Worm (Caenorhabditis elegans): Measurements from ENCODE around the gene R144.6.

The R144.6 gene

DNA sequence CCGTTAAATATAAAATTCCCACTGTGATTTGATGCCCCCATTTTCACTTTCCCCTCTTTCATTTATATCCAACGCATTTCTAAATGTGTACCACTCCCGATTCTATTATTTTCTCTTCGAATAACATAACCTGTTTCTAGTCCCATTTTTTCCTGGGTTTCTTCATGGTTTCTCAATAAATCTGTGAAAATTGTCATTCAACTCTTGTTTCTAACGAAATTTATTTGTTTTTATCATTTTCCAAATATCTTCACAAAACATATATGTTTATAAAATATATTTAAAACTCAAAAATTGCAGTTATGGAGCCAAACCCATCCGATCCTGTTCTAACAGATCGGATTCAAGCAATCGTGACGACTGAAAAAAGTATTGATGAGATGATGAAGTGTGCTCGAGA, 16.4 kb upstream of the R144.6 start, which contains the start of gene mdt-11:
mdt-11 (plus strand) TSS at position 301 of the 400 bp plus-strand sequence.
- TF ChIP-seq ZK546.5 (tag; optimal IDR thresholded peaks at IDR 0.05) (no peak), crh-2 (tag; optimal IDR thresholded peaks at IDR 0.05) (no peak)

DNA sequence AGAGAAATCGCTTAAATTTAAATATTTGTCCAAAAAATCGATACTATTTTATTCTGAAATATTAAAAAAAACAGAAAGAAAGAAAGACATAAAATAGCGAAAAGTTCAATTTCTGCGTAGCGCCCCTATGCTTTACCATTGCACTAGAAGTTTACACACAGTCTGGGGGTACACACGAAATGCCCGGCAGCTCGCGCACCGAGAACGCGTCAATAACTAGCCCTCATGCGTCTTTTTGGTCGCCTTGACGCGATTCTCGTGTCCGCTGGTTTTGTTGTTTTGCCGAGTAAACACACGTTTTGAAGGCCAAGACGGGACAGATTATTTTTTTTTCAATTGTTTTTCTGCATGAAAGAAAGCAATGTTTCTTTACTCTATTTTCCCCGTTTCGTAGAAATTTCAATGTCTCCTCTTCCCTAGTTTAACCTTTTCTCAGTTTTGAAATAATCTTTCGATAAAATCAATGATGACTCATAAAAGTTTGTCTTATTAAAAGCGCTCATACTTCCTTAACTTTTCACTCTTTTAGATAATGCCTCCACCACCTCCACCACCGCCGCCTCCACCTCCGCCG, 13.7 kb upstream of the R144.6 start, which contains the start of gene wip-1:
wip-1 (plus strand) TSS at position 524 of the 574 bp plus-strand sequence.
- peak; percentile 40 for TF ChIP-seq dmd-4 (tag; optimal IDR thresholded peaks at IDR 0.05)
- TF ChIP-seq fos-1 (tag; optimal IDR thresholded peaks at IDR 0.05), result peak; percentile 99
- TF ChIP-seq C34F6.9 (tag; optimal IDR thresholded peaks at IDR 0.05), result peak; percentile 99
- TF ChIP-seq nhr-129 (tag; optimal IDR thresholded peaks at IDR 0.05), result peak; percentile 98
- peak; percentile 94 for TF ChIP-seq nhr-6 (tag; optimal IDR thresholded peaks at IDR 0.05)
- no peak for TF ChIP-seq aly-2 (tag; optimal IDR thresholded peaks at IDR 0.05)
- TF ChIP-seq sma-3 (GFP tag; optimal IDR thresholded peaks at IDR 0.05), result peak; percentile 99
- peak; percentile 66 for TF ChIP-seq ama-1 (optimal IDR thresholded peaks at IDR 0.05)
- no peak for TF ChIP-seq ztf-11 (tag; optimal IDR thresholded peaks at IDR 0.05)
- no peak for TF ChIP-seq unc-39 (tag; optimal IDR thresholded peaks at IDR 0.05)
- TF ChIP-seq mbf-1 (tag; optimal IDR thresholded peaks at IDR 0.05), result peak; percentile 52
- peak; percentile 75 for TF ChIP-seq ceh-82 (tag; optimal IDR thresholded peaks at IDR 0.05)
- no peak for TF ChIP-seq peb-1 (tag; optimal IDR thresholded peaks at IDR 0.05)
- peak; percentile 14 to 81 for TF ChIP-seq mdl-1 (tag; optimal IDR thresholded peaks at IDR 0.05)
- peak; percentile 99 for TF ChIP-seq nhr-25 (tag; optimal IDR thresholded peaks at IDR 0.05)
- no peak for TF ChIP-seq elt-1 (tag; optimal IDR thresholded peaks at IDR 0.05)
- TF ChIP-seq lin-13 (GFP tag; optimal IDR thresholded peaks at IDR 0.05), result peak; percentile 95
- peak; percentile 96 for TF ChIP-seq gmeb-1 (tag; optimal IDR thresholded peaks at IDR 0.05)
- peak; percentile 88 for TF ChIP-seq snpc-4 (tag; optimal IDR thresholded peaks at IDR 0.05)
- peak; percentile 99 for TF ChIP-seq F13H6.1 (tag; optimal IDR thresholded peaks at IDR 0.05)
- peak; percentile 61 for TF ChIP-seq ZK546.5 (tag; optimal IDR thresholded peaks at IDR 0.05)
- TF ChIP-seq ceh-16 (tag; optimal IDR thresholded peaks at IDR 0.05), result peak; percentile 63
- TF ChIP-seq nhr-77 (tag; optimal IDR thresholded peaks at IDR 0.05), result peak; percentile 75
- no peak for TF ChIP-seq skn-1 (tag; optimal IDR thresholded peaks at IDR 0.05)
- TF ChIP-seq blmp-1 (tag; optimal IDR thresholded peaks at IDR 0.05; ENCODE audit: insufficient read depth), result peak; percentile 84
- TF ChIP-seq lsy-2 (tag; optimal IDR thresholded peaks at IDR 0.05), result peak; percentile 92 to 97
- TF ChIP-seq lin-39 (tag; optimal IDR thresholded peaks at IDR 0.05), result peak; percentile 75
- peak; percentile 96 for TF ChIP-seq ztf-4 (tag; optimal IDR thresholded peaks at IDR 0.05)
- TF ChIP-seq sem-4 (tag; optimal IDR thresholded peaks at IDR 0.05), result peak; percentile 98
- TF ChIP-seq elt-3 (tag; optimal IDR thresholded peaks at IDR 0.05), result no peak
- no peak for TF ChIP-seq ztf-1 (GFP tag; conservative IDR thresholded peaks at IDR 0.05)
- TF ChIP-seq nhr-21 (tag; optimal IDR thresholded peaks at IDR 0.05), result peak; percentile 96
- peak; percentile 61 for TF ChIP-seq unc-62 (GFP tag; optimal IDR thresholded peaks at IDR 0.05)
- peak; percentile 71 for TF ChIP-seq egl-27 (tag; optimal IDR thresholded peaks at IDR 0.05)
- TF ChIP-seq alr-1 (tag; optimal IDR thresholded peaks at IDR 0.05), result no peak
- peak; percentile 77 for TF ChIP-seq nhr-11 (tag; optimal IDR thresholded peaks at IDR 0.05)
- peak; percentile 94 for TF ChIP-seq zag-1 (tag; optimal IDR thresholded peaks at IDR 0.05)
- peak; percentile 44 for TF ChIP-seq R02D3.7 (tag; optimal IDR thresholded peaks at IDR 0.05)
- peak; percentile 73 for TF ChIP-seq nhr-12 (tag; optimal IDR thresholded peaks at IDR 0.05)
- peak; percentile 99 for TF ChIP-seq crh-2 (tag; optimal IDR thresholded peaks at IDR 0.05)
- TF ChIP-seq nhr-10 (tag; optimal IDR thresholded peaks at IDR 0.05), result peak; percentile 82
- TF ChIP-seq Y55F3AM.14 (GFP tag; optimal IDR thresholded peaks at IDR 0.05), result peak; percentile 95
- TF ChIP-seq unc-55 (GFP tag; optimal IDR thresholded peaks at IDR 0.05), result peak; percentile 99
- peak; percentile 59 for TF ChIP-seq nhr-237 (tag; optimal IDR thresholded peaks at IDR 0.05)
- peak; percentile 96 for TF ChIP-seq mab-5 (tag; optimal IDR thresholded peaks at IDR 0.05)
- peak; percentile 99 for TF ChIP-seq lin-11 (tag; optimal IDR thresholded peaks at IDR 0.05)
- TF ChIP-seq nhr-23 (tag; optimal IDR thresholded peaks at IDR 0.05), result no peak
- peak; percentile 96 for TF ChIP-seq sma-9 (GFP tag; optimal IDR thresholded peaks at IDR 0.05)
- TF ChIP-seq sma-9 (tag; optimal IDR thresholded peaks at IDR 0.05), result no peak

Measured in whole organism, L2 larva.